Worm (Caenorhabditis elegans) whole organism, L4/young adult: ENCODE measurements around the gene F09C6.14.

ENCODE experiments used
- W03F9.2 ChIP-seq: fragments of 150-350 bp; optimal IDR thresholded peaks from 2 replicates; lab custom pipeline; 2014; ENCODE audit warnings: missing biosample characterization, missing genetic modification characterization
- dao-5 ChIP-seq: sonication (generic microtip); optimal IDR thresholded peaks from 2 replicates; lab custom pipeline; 2016; ENCODE audit warnings: missing genotype, missing genetic modification characterization, moderate library complexity, missing compliant biosample characterization
- him-1 ChIP-seq: sonication (generic microtip); optimal IDR thresholded peaks from 2 replicates; lab custom pipeline; 2016; ENCODE audit warnings: missing genotype, missing genetic modification reagents, missing genetic modification characterization, missing compliant biosample characterization

F09C6.14 gene

ce11 chrV:16880679-16881078 lies at the start of gene F09C6.14:
TSS of gene F09C6.14 (plus strand) at chrV:16880979.
- TF ChIP-seq W03F9.2 (tag; lab: Kevin White, UChicago) (no peak), dao-5 (no peak), him-1 (tag; lab: Kevin White, UChicago) (no peak)

ce11 chrV:16831310-16831709 lies 49.5 kb upstream of the F09C6.14 start:
- TF ChIP-seq W03F9.2 (tag; lab: Kevin White, UChicago): no peak
- TF ChIP-seq dao-5: no peak

- TF ChIP-seq him-1 (tag; lab: Kevin White, UChicago) (no peak), W03F9.2 (tag; lab: Kevin White, UChicago) (no peak), dao-5 (no peak)
Observed at ce11 chrV:16831921-16832320, 48.9 kb upstream of the F09C6.14 start, which contains the start of gene srh-215. TSS of gene srh-215 (minus strand) at chrV:16832021.

ce11 chrV:16832865-16833264 lies 47.9 kb upstream of the F09C6.14 start, which contains the start of gene phy-3:
TSS of gene phy-3 (plus strand) at chrV:16833165.
- TF ChIP-seq W03F9.2 (tag; lab: Kevin White, UChicago): no peak
- TF ChIP-seq dao-5: no peak
- no peak for TF ChIP-seq him-1 (tag; lab: Kevin White, UChicago)

ce11 chrV:16833672-16834071 lies 47.1 kb upstream of the F09C6.14 start:
- TF ChIP-seq W03F9.2 (tag; lab: Kevin White, UChicago): no peak

- TF ChIP-seq dao-5: no peak
- TF ChIP-seq W03F9.2 (tag; lab: Kevin White, UChicago): no peak
- TF ChIP-seq him-1 (tag; lab: Kevin White, UChicago): no peak
Observed at ce11 chrV:16834989-16835388, 45.8 kb upstream of the F09C6.14 start, which contains the start of gene tni-3. TSS of gene tni-3 (minus strand) at chrV:16835128.

ce11 chrV:16836100-16836499 lies 44.7 kb upstream of the F09C6.14 start:
- TF ChIP-seq him-1 (tag; lab: Kevin White, UChicago) (no peak), W03F9.2 (tag; lab: Kevin White, UChicago) (no peak), dao-5 (no peak)

ce11 chrV:16838435-16838834 lies 42.3 kb upstream of the F09C6.14 start:
- TF ChIP-seq W03F9.2 (tag; lab: Kevin White, UChicago) (no peak), him-1 (tag; lab: Kevin White, UChicago) (no peak), dao-5 (no peak)

ce11 chrV:16840283-16840682 lies 40.5 kb upstream of the F09C6.14 start:
- no peak for TF ChIP-seq W03F9.2 (tag; lab: Kevin White, UChicago)
- TF ChIP-seq dao-5: no peak
- TF ChIP-seq him-1 (tag; lab: Kevin White, UChicago): no peak

- TF ChIP-seq W03F9.2 (tag; lab: Kevin White, UChicago): no peak
- no peak for TF ChIP-seq dao-5
- no peak for TF ChIP-seq him-1 (tag; lab: Kevin White, UChicago)
Observed at ce11 chrV:16840961-16841360, 39.8 kb upstream of the F09C6.14 start, which contains the start of gene clec-40. TSS of gene clec-40 (minus strand) at chrV:16841061.

- no peak for TF ChIP-seq dao-5
- TF ChIP-seq W03F9.2 (tag; lab: Kevin White, UChicago): no peak
- TF ChIP-seq him-1 (tag; lab: Kevin White, UChicago): no peak
Observed at ce11 chrV:16842941-16843340, 37.8 kb upstream of the F09C6.14 start, which contains the start of gene clec-25. TSS of gene clec-25 (plus strand) at chrV:16843241.

ce11 chrV:16848498-16848897 lies 32.3 kb upstream of the F09C6.14 start, which contains the start of the genes clec-36 and clec-26:
TSS of gene clec-36 (minus strand) at chrV:16848598.
TSS of gene clec-26 (plus strand) at chrV:16848611.
- TF ChIP-seq W03F9.2 (tag; lab: Kevin White, UChicago) (no peak), him-1 (tag; lab: Kevin White, UChicago) (no peak), dao-5 (no peak)

ce11 chrV:16852002-16852401 lies 28.8 kb upstream of the F09C6.14 start, which contains the start of gene clec-37:
TSS of gene clec-37 (minus strand) at chrV:16852102.
- TF ChIP-seq dao-5 (no peak), him-1 (tag; lab: Kevin White, UChicago) (no peak), W03F9.2 (tag; lab: Kevin White, UChicago) (no peak)

- no peak for TF ChIP-seq W03F9.2 (tag; lab: Kevin White, UChicago)
- no peak for TF ChIP-seq him-1 (tag; lab: Kevin White, UChicago)
- TF ChIP-seq dao-5: no peak
Observed at ce11 chrV:16853956-16854683, 26.7 kb upstream of the F09C6.14 start, which contains the start of the genes clec-35 and clec-27. TSS of gene clec-35 (minus strand) at chrV:16854056. TSS of gene clec-27 (plus strand) at chrV:16854633.
